Fruit fly (Drosophila melanogaster): ENCODE results near the gene cpx.

- TF ChIP-seq CG8478 (optimal IDR thresholded peaks at IDR 0.05) (no peak), CTCF (optimal IDR thresholded peaks at IDR 0.05) (peak in 1 of 2 experiments; percentile 34)
Measured at dm6 chr3R:4337580-4337979, 57.6 kb downstream of the cpx start, which contains the start of the genes Skp2 and CG1103.
